Worm (Caenorhabditis elegans): ENCODE data around the gene D1044.7.
A peak's percentile ranks its signal among the peaks of the same experiment; 100 is the strongest.

The D1044.7 gene

DNA sequence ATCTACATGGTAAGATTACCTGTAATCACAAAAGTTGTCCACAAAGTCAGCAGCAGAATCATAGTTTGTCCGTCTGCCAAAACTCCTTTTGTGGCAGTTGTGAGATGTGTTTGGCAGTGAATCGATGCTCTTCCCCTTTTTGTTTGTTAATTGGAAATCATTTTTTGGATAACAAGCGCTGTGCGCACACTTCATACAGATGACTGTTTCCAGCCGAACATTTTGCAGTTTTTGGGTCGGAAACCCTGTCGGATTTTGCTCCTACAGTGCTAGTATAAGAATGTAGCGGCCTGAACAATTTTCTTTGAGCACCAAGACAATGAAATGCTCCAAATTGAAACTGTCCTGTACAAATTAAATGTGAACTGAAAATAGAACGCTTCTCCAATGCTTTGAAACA lies at the start of gene D1044.7:
TSS of gene D1044.7 (minus strand) at position 101 of the 400 bp plus-strand sequence.
- TF ChIP-seq ttx-3 (tag; optimal IDR thresholded peaks at IDR 0.05) (no peak), pha-4 (tag; optimal IDR thresholded peaks at IDR 0.05) (no peak), unc-86 (tag; optimal IDR thresholded peaks at IDR 0.05) (no peak), pax-1 (tag; optimal IDR thresholded peaks at IDR 0.05) (no peak), ceh-31 (tag; optimal IDR thresholded peaks at IDR 0.05) (no peak), dve-1 (tag; optimal IDR thresholded peaks at IDR 0.05) (no peak), ama-1 (optimal IDR thresholded peaks at IDR 0.05) (no peak), K09A11.1 (tag; optimal IDR thresholded peaks at IDR 0.05; ENCODE audit: insufficient read depth) (no peak), fkh-6 (tag; optimal IDR thresholded peaks at IDR 0.05) (no peak), rnt-1 (tag; optimal IDR thresholded peaks at IDR 0.05) (no peak), ets-4 (tag; optimal IDR thresholded peaks at IDR 0.05) (no peak), hlh-6 (tag; optimal IDR thresholded peaks at IDR 0.05) (no peak), K02D7.2 (tag; optimal IDR thresholded peaks at IDR 0.05) (no peak), pha-2 (tag; optimal IDR thresholded peaks at IDR 0.05) (no peak), nhr-11 (tag; optimal IDR thresholded peaks at IDR 0.05) (no peak)

ce11 chrIII:5557246-5557819 lies 48.8 kb upstream of the D1044.7 start, which contains the start of gene rpc-2:
Gene rpc-2, plus strand, starts transcription at chrIII:5557365.
- no peak for TF ChIP-seq sdc-2 (tag; optimal IDR thresholded peaks at IDR 0.05)
- no peak for TF ChIP-seq ceh-30 (tag; optimal IDR thresholded peaks at IDR 0.05)
- no peak for TF ChIP-seq ceh-24 (tag; optimal IDR thresholded peaks at IDR 0.05)
- TF ChIP-seq pros-1 (tag; optimal IDR thresholded peaks at IDR 0.05) = no peak
- no peak for TF ChIP-seq pat-9 (tag; optimal IDR thresholded peaks at IDR 0.05)
- no peak for TF ChIP-seq che-1 (tag; optimal IDR thresholded peaks at IDR 0.05)

- TF ChIP-seq eyg-1 (tag; optimal IDR thresholded peaks at IDR 0.05) = peak; percentile 93
- TF ChIP-seq Y22D7AL.16 (tag; optimal IDR thresholded peaks at IDR 0.05) = peak; percentile 73
- TF ChIP-seq lim-6 (tag; optimal IDR thresholded peaks at IDR 0.05) = peak; percentile 54
- peak; percentile 88 for TF ChIP-seq syd-9 (tag; optimal IDR thresholded peaks at IDR 0.05)
- peak; percentile 91 for TF ChIP-seq pha-2 (tag; optimal IDR thresholded peaks at IDR 0.05)
- no peak for TF ChIP-seq unc-55 (GFP tag; optimal IDR thresholded peaks at IDR 0.05)
- peak; percentile 84 for TF ChIP-seq fkh-6 (tag; optimal IDR thresholded peaks at IDR 0.05)
- peak; percentile 98 for TF ChIP-seq unc-42 (tag; optimal IDR thresholded peaks at IDR 0.05)
- peak; percentile 90 for TF ChIP-seq ets-4 (tag; optimal IDR thresholded peaks at IDR 0.05)
- peak; percentile 96 for TF ChIP-seq tbx-2 (tag; optimal IDR thresholded peaks at IDR 0.05)
- TF ChIP-seq ceh-31 (tag; optimal IDR thresholded peaks at IDR 0.05) = peak; percentile 92
- peak; percentile 85 for TF ChIP-seq lin-11 (tag; optimal IDR thresholded peaks at IDR 0.05)
- TF ChIP-seq sox-4 (tag; optimal IDR thresholded peaks at IDR 0.05) = peak; percentile 95
- peak; percentile 95 for TF ChIP-seq ttx-3 (tag; optimal IDR thresholded peaks at IDR 0.05)
- TF ChIP-seq mec-3 (tag; optimal IDR thresholded peaks at IDR 0.05; ENCODE audit: borderline replicate concordance) = peak; percentile 2
- TF ChIP-seq K09A11.1 (tag; optimal IDR thresholded peaks at IDR 0.05; ENCODE audit: insufficient read depth) = peak; percentile 90
- TF ChIP-seq npax-4 (tag; optimal IDR thresholded peaks at IDR 0.05) = peak; percentile 89
- peak; percentile 86 for TF ChIP-seq hlh-13 (GFP tag; optimal IDR thresholded peaks at IDR 0.05)
- no peak for TF ChIP-seq dve-1 (tag; optimal IDR thresholded peaks at IDR 0.05)
- peak; percentile 89 for TF ChIP-seq che-1 (tag; optimal IDR thresholded peaks at IDR 0.05)
- TF ChIP-seq ref-2 (tag; optimal IDR thresholded peaks at IDR 0.05) = peak; percentile 89
- TF ChIP-seq T23F11.4 (GFP tag; optimal IDR thresholded peaks at IDR 0.05) = peak; percentile 80
- TF ChIP-seq fkh-10 (GFP tag; optimal IDR thresholded peaks at IDR 0.05) = no peak
- TF ChIP-seq ceh-18 (tag; optimal IDR thresholded peaks at IDR 0.05) = peak; percentile 69
- TF ChIP-seq nhr-232 (tag; optimal IDR thresholded peaks at IDR 0.05) = peak; percentile 77
- peak; percentile 15 for TF ChIP-seq pax-1 (tag; optimal IDR thresholded peaks at IDR 0.05)
- no peak for TF ChIP-seq pros-1 (tag; optimal IDR thresholded peaks at IDR 0.05)
- TF ChIP-seq C38D4.7 (GFP tag; optimal IDR thresholded peaks at IDR 0.05) = peak; percentile 89
- no peak for TF ChIP-seq hlh-30 (tag; optimal IDR thresholded peaks at IDR 0.05; ENCODE audit: insufficient read depth)
- peak; percentile 92 for TF ChIP-seq ceh-34 (tag; optimal IDR thresholded peaks at IDR 0.05)
- TF ChIP-seq unc-86 (tag; optimal IDR thresholded peaks at IDR 0.05) = peak; percentile 93
- TF ChIP-seq ceh-6 (GFP tag; optimal IDR thresholded peaks at IDR 0.05) = peak; percentile 73
- TF ChIP-seq ceh-45 (GFP tag; IDR thresholded peaks at IDR 0.05) = peak; percentile 75
- peak; percentile 93 for TF ChIP-seq F13H6.1 (tag; optimal IDR thresholded peaks at IDR 0.05)
- peak; percentile 93 for TF ChIP-seq fax-1 (tag; optimal IDR thresholded peaks at IDR 0.05)
- peak; percentile 82 for TF ChIP-seq hlh-6 (tag; optimal IDR thresholded peaks at IDR 0.05)
- TF ChIP-seq ceh-9 (tag; optimal IDR thresholded peaks at IDR 0.05) = peak; percentile 67
Measured at ce11 chrIII:5554884-5555500, 46.4 kb upstream of the D1044.7 start, which contains the start of the genes nmad-1 and hach-1. Gene nmad-1, minus strand, starts transcription at chrIII:5554934. Gene hach-1, plus strand, starts transcription at chrIII:5555450.
